Worm (Caenorhabditis elegans): ENCODE results near the gene fbxa-224.

ce11 chrII:7577412-7577811 lies 29.5 kb upstream of the fbxa-224 start, which contains the start of gene F35D2.6:
- TF ChIP-seq fkh-10 (GFP tag; optimal IDR thresholded peaks at IDR 0.05) (no peak), pqm-1 (tag; optimal IDR thresholded peaks at IDR 0.05) (no peak)

Data from whole organism, L4 larva.